Fruit fly (Drosophila melanogaster): ENCODE data around the gene CG9902.

The CG9902 gene

DNA sequence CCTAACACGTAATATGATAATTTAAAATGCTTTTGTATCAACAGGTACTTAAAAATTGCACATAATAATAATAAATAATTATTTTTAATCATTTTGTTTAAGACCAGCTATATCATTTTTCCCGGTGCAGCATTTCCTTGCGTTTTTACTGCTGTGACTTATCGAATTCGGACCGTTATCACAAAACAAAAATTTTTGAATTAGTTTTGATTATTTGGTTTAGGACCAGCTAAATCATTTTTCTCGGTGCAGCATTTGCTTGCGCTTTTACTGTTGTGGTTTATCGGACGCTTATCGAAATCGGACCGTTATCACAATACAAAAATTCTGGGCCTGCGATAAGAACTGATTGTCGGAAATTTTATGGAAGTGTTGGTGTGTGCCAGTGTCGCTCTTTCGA lies 5.2 kb upstream of the CG9902 start (continued):
- TF ChIP-seq al (GFP tag; IDR thresholded peaks at IDR 0.05) (peak; percentile 51; the same call in 1 of the 2 replicates), CG11398 (GFP tag; optimal IDR thresholded peaks at IDR 0.05) (no peak), CG1647 (GFP tag; optimal IDR thresholded peaks at IDR 0.05) (peak; percentile 25), Dll (GFP tag; IDR thresholded peaks at IDR 0.05; ENCODE audit: partially characterized antibody) (0 out of 4 replicates have a peak, but pooled peaks have one; percentile 15), Mrtf (GFP tag; IDR thresholded peaks at IDR 0.05) (peak; percentile 75; the same call in 2 of the 3 replicates), CG33557 (GFP tag; optimal IDR thresholded peaks at IDR 0.05) (no peak), Poxn (GFP tag; IDR thresholded peaks at IDR 0.05) (no peak), Aef1 (GFP tag; IDR thresholded peaks at IDR 0.05) (peak; percentile 74), Xrp1 (GFP tag; IDR thresholded peaks at IDR 0.05) (peak; percentile 87), HmgD (GFP tag; optimal IDR thresholded peaks at IDR 0.05) (no peak), tup (GFP tag; optimal IDR thresholded peaks at IDR 0.05) (peak; percentile 17), Hr51 (GFP tag; optimal IDR thresholded peaks at IDR 0.05) (peak; percentile 28 to 89), so (GFP tag; IDR thresholded peaks at IDR 0.05) (no peak), CG13296 (GFP tag; optimal IDR thresholded peaks at IDR 0.05) (peak; percentile 82), ranshi (GFP tag; IDR thresholded peaks at IDR 0.05) (peak; percentile 79; the same call in 1 of the 2 replicates), HmgZ (tag; optimal IDR thresholded peaks at IDR 0.05) (peak; percentile 83), nmo (GFP tag; optimal IDR thresholded peaks at IDR 0.05) (peak; percentile 83), CG4360 (GFP tag; IDR thresholded peaks at IDR 0.05) (no peak), CG6765 (GFP tag; optimal IDR thresholded peaks at IDR 0.05) (peak; percentile 74), CG9932 (GFP tag; IDR thresholded peaks at IDR 0.05) (peak; percentile 60), CG6272 (GFP tag; IDR thresholded peaks at IDR 0.05) (no peak), fd3F (GFP tag; optimal IDR thresholded peaks at IDR 0.05) (peak; percentile 78), Ravus (GFP tag; IDR thresholded peaks at IDR 0.05) (peak; percentile 49; the same call in 1 of the 2 replicates), sens-2 (GFP tag; IDR thresholded peaks at IDR 0.05) (peak; percentile 74), Med (GFP tag) (peak; percentile 94), CG1832 (GFP tag; optimal IDR thresholded peaks at IDR 0.05) (no peak), CG11504 (tag; optimal IDR thresholded peaks at IDR 0.05) (peak; percentile 88), wek (GFP tag; optimal IDR thresholded peaks at IDR 0.05) (peak; percentile 55), CG10543 (GFP tag; optimal IDR thresholded peaks at IDR 0.05) (no peak), cg (GFP tag; optimal IDR thresholded peaks at IDR 0.05) (no peak), dysf (GFP tag; IDR thresholded peaks at IDR 0.05) (peak; percentile 86; the same call in 2 of the 3 replicates), Rfx (GFP tag; IDR thresholded peaks at IDR 0.05) (peak; percentile 84), hb (GFP tag; IDR thresholded peaks at IDR 0.05; ENCODE audit: partially characterized antibody) (no peak), E2f1 (GFP tag; IDR thresholded peaks at IDR 0.05) (peak; percentile 81), gcm2 (GFP tag; optimal IDR thresholded peaks at IDR 0.05) (peak; percentile 8), CG8290 (GFP tag; optimal IDR thresholded peaks at IDR 0.05) (no peak), CG8290 (tag; optimal IDR thresholded peaks at IDR 0.05) (peak in 1 of 2 experiments; percentile 67), CG7839 (tag; optimal IDR thresholded peaks at IDR 0.05) (peak; percentile 89), CG4820 (GFP tag; optimal IDR thresholded peaks at IDR 0.05) (peak; percentile 69), slbo (GFP tag; IDR thresholded peaks at IDR 0.05) (peak; percentile 86), CG5245 (GFP tag; optimal IDR thresholded peaks at IDR 0.05) (peak; percentile 69), CG10979 (tag; optimal IDR thresholded peaks at IDR 0.05) (peak; percentile 81), CG13287 (GFP tag; IDR thresholded peaks at IDR 0.05; ENCODE audit: partially characterized antibody) (peak; percentile 36), chif (GFP tag; optimal IDR thresholded peaks at IDR 0.05) (peak; percentile 32 to 36), abd-A (tag; optimal IDR thresholded peaks at IDR 0.05) (no peak), gt (GFP tag; IDR thresholded peaks at IDR 0.05) (no peak), Mes4 (GFP tag; optimal IDR thresholded peaks at IDR 0.05) (peak; percentile 43), Bdp1 (GFP tag; optimal IDR thresholded peaks at IDR 0.05) (no peak), dati (GFP tag; IDR thresholded peaks at IDR 0.05) (no peak), Blimp-1 (GFP tag; optimal IDR thresholded peaks at IDR 0.05) (peak; percentile 81), shn (GFP tag; optimal IDR thresholded peaks at IDR 0.05) (peak; percentile 11)
